Fruit fly (Drosophila melanogaster) whole organism, embryonic: Measurements from ENCODE around the gene CG15772.

ENCODE experiments used
- Asciz ChIP-seq: fragments of 200-800 bp; sonication (Bioruptor generic); optimal IDR thresholded peaks from 2 replicates; lab custom pipeline; 2017; ENCODE audit warnings: missing biosample characterization, mild to moderate bottlenecking, missing genetic modification characterization, missing genetic modification reagents
- Atf-2 ChIP-seq: fragments of 200-800 bp; sonication (Bioruptor generic); optimal IDR thresholded peaks from 2 replicates; lab custom pipeline; 2016; ENCODE audit warnings: missing biosample characterization, missing genetic modification characterization
- CG10267 ChIP-seq: fragments of 200-800 bp; sonication (Bioruptor generic); optimal IDR thresholded peaks from 2 replicates; lab custom pipeline; 2018; ENCODE audit warnings: missing biosample characterization, mild to moderate bottlenecking, missing genetic modification characterization, moderate library complexity
- CG10565 ChIP-seq: fragments of 200-800 bp; sonication (Bioruptor generic); optimal IDR thresholded peaks from 3 replicates; lab custom pipeline; 2016; ENCODE audit warnings: missing biosample characterization, mild to moderate bottlenecking, missing genetic modification characterization
- CG12391 ChIP-seq: fragments of 200-800 bp; sonication (Bioruptor generic); optimal IDR thresholded peaks from 3 replicates; lab custom pipeline; 2018; ENCODE audit warnings: missing biosample characterization, mild to moderate bottlenecking, missing genetic modification characterization, moderate library complexity
- CG15601 ChIP-seq: fragments of 200-800 bp; sonication (Bioruptor generic); optimal IDR thresholded peaks from 3 replicates; lab custom pipeline; 2019; ENCODE audit warnings: missing biosample characterization, mild to moderate bottlenecking, missing genetic modification characterization, moderate library complexity
- CG17568 ChIP-seq: fragments of 200-800 bp; sonication (Bioruptor generic); optimal IDR thresholded peaks from 2 replicates; lab custom pipeline; 2018; ENCODE audit warnings: missing biosample characterization, mild to moderate bottlenecking, missing genetic modification characterization, moderate library complexity
- CG18262 ChIP-seq: fragments of 200-800 bp; optimal IDR thresholded peaks from 3 replicates; lab custom pipeline; 2019; ENCODE audit warnings: missing biosample characterization, mild to moderate bottlenecking, missing genetic modification characterization, moderate library complexity
- CG32767 ChIP-seq: fragments of 200-800 bp; sonication (Bioruptor generic); IDR thresholded peaks from 2 replicates; pipeline ENCODE4 v1.3.6; 2022; ENCODE audit warnings: missing biosample characterization, missing genetic modification characterization
- CG32772 ChIP-seq: fragments of 200-800 bp; sonication (Bioruptor generic); IDR thresholded peaks from 2 replicates; pipeline ENCODE4 v1.3.6; 2022; ENCODE audit warnings: missing biosample characterization, missing genetic modification characterization
- CG4854 ChIP-seq: fragments of 200-800 bp; sonication (Bioruptor generic); optimal IDR thresholded peaks from 2 replicates; lab custom pipeline; 2016; ENCODE audit warnings: missing biosample characterization, missing genetic modification characterization, inconsistent platforms
- CG7556 ChIP-seq: fragments of 200-800 bp; sonication (Bioruptor generic); optimal IDR thresholded peaks from 2 replicates; lab custom pipeline; 2017; ENCODE audit warnings: missing biosample characterization, mild to moderate bottlenecking, missing genetic modification characterization
- CG7745 ChIP-seq: fragments of 200-800 bp; sonication (Bioruptor generic); optimal IDR thresholded peaks from 2 replicates; lab custom pipeline; 2018; ENCODE audit warnings: missing biosample characterization, mild to moderate bottlenecking, missing genetic modification characterization, moderate library complexity
- CG8281 ChIP-seq: fragments of 200-800 bp; sonication (Bioruptor generic); optimal IDR thresholded peaks from 2 replicates; lab custom pipeline; 2018; ENCODE audit warnings: missing biosample characterization, mild to moderate bottlenecking, missing genetic modification characterization, moderate library complexity
- CG9727 ChIP-seq: fragments of 200-800 bp; sonication (Bioruptor generic); optimal IDR thresholded peaks from 3 replicates; lab custom pipeline; 2017; ENCODE audit warnings: missing biosample characterization, mild to moderate bottlenecking, missing genetic modification characterization
- CTCF ChIP-seq: fragments of 200-800 bp; sonication (Bioruptor generic); optimal IDR thresholded peaks from 2 replicates; lab custom pipeline; 2017; ENCODE audit warnings: missing biosample characterization, mild to moderate bottlenecking, missing genetic modification characterization, moderate library complexity
- Dip3 ChIP-seq: fragments of 200-800 bp; sonication (Bioruptor generic); optimal IDR thresholded peaks from 3 replicates; lab custom pipeline; 2016; ENCODE audit warnings: missing biosample characterization, missing genetic modification characterization
- HmgZ ChIP-seq: fragments of 200-800 bp; sonication (Bioruptor generic); optimal IDR thresholded peaks from 2 replicates; lab custom pipeline; 2018; ENCODE audit warnings: missing biosample characterization, mild to moderate bottlenecking, missing genetic modification characterization
- Lim3 ChIP-seq: fragments of 200-800 bp; sonication (Bioruptor generic); IDR thresholded peaks from 2 replicates; pipeline ENCODE4 v1.3.6; 2022; ENCODE audit warnings: missing biosample characterization, missing genetic modification characterization
- Lpt ChIP-seq: fragments of >200 bp; optimal IDR thresholded peaks from 2 replicates; lab custom pipeline; 2018; ENCODE audit warnings: missing biosample characterization, missing genetic modification characterization
- Med ChIP-seq: fragments of 200-800 bp; sonication (Bioruptor generic); peaks from one replicate; lab custom pipeline; 2016; ENCODE audit warnings: missing biosample characterization, missing genetic modification characterization, mild to moderate bottlenecking, inconsistent platforms, moderate library complexity
- Mrtf ChIP-seq: fragments of 200-800 bp; sonication (Bioruptor generic); IDR thresholded peaks from 3 replicates; pipeline ENCODE4 v1.3.6; 2022; ENCODE audit warnings: missing biosample characterization, missing genetic modification characterization
- NC2β ChIP-seq: fragments of 200-800 bp; sonication (Bioruptor generic); optimal IDR thresholded peaks from 2 replicates; lab custom pipeline; 2016; ENCODE audit warnings: missing biosample characterization, missing genetic modification characterization
- NK7.1 ChIP-seq: fragments of 200-800 bp; sonication (Bioruptor generic); optimal IDR thresholded peaks from 3 replicates; lab custom pipeline; 2016; ENCODE audit warnings: missing biosample characterization, missing genetic modification characterization
- Side ChIP-seq: fragments of 200-800 bp; sonication (Bioruptor generic); optimal IDR thresholded peaks from 2 replicates; lab custom pipeline; 2016; ENCODE audit warnings: missing biosample characterization, missing genetic modification characterization
- Spps ChIP-seq: fragments of 200-800 bp; sonication (Bioruptor generic); optimal IDR thresholded peaks from 2 replicates; lab custom pipeline; 2018; ENCODE audit warnings: missing biosample characterization, mild to moderate bottlenecking, missing genetic modification characterization
- TFAM ChIP-seq: fragments of 200-800 bp; sonication (Bioruptor generic); optimal IDR thresholded peaks from 2 replicates; lab custom pipeline; 2017; ENCODE audit warnings: missing biosample characterization, missing genetic modification characterization, inconsistent platforms
- btn ChIP-seq: fragments of 200-800 bp; sonication (Bioruptor generic); optimal IDR thresholded peaks from 2 replicates; lab custom pipeline; 2016; ENCODE audit warnings: missing biosample characterization, missing genetic modification characterization
- disco-r ChIP-seq: fragments of 200-800 bp; sonication (Bioruptor generic); optimal IDR thresholded peaks from 2 replicates; lab custom pipeline; 2016; ENCODE audit warnings: missing biosample characterization, missing genetic modification characterization
- en ChIP-seq: fragments of 200-800 bp; sonication (Bioruptor generic); optimal IDR thresholded peaks from 2 replicates; lab custom pipeline; 2016; ENCODE audit warnings: missing biosample characterization, missing genetic modification characterization
- grn ChIP-seq: fragments of 200-800 bp; sonication (Bioruptor generic); optimal IDR thresholded peaks from 3 replicates; lab custom pipeline; 2017; ENCODE audit warnings: missing biosample characterization, missing genetic modification characterization
- gro ChIP-seq: fragments of 200-800 bp; sonication (Bioruptor generic); optimal IDR thresholded peaks from 2 replicates; lab custom pipeline; 2016; ENCODE audit warnings: missing biosample characterization, missing genetic modification characterization
- gsb ChIP-seq: fragments of 200-800 bp; sonication (Bioruptor generic); IDR thresholded peaks from 2 replicates; pipeline ENCODE4 v1.3.6; 2022; ENCODE audit warnings: missing biosample characterization, missing genetic modification characterization
- hbn ChIP-seq: fragments of 200-800 bp; sonication (Bioruptor generic); IDR thresholded peaks from 2 replicates; pipeline ENCODE4 v1.3.6; 2022; ENCODE audit warnings: missing biosample characterization, missing genetic modification characterization; ENCODE audit not compliant: partially characterized antibody
- jing ChIP-seq: fragments of 200-800 bp; sonication (Bioruptor generic); optimal IDR thresholded peaks from 2 replicates; lab custom pipeline; 2018; ENCODE audit warnings: missing biosample characterization, mild to moderate bottlenecking, missing genetic modification characterization
- knrl ChIP-seq: fragments of 200-800 bp; sonication (Bioruptor generic); IDR thresholded peaks from 3 replicates; pipeline ENCODE4 v1.3.6; 2022; ENCODE audit warnings: missing biosample characterization, missing genetic modification characterization; ENCODE audit not compliant: partially characterized antibody
- lilli ChIP-seq: fragments of 200-800 bp; sonication (Bioruptor generic); optimal IDR thresholded peaks from 3 replicates; lab custom pipeline; 2016; ENCODE audit warnings: missing biosample characterization, missing genetic modification characterization
- lmd ChIP-seq: fragments of 200-800 bp; sonication (Bioruptor generic); IDR thresholded peaks from 2 replicates; pipeline ENCODE4 v1.3.6; 2022; ENCODE audit warnings: missing biosample characterization, missing genetic modification characterization
- maf-S ChIP-seq: fragments of 200-800 bp; sonication (Bioruptor generic); optimal IDR thresholded peaks from 2 replicates; lab custom pipeline; 2016; ENCODE audit warnings: missing biosample characterization, missing genetic modification characterization
- odd ChIP-seq: fragments of 200-800 bp; sonication (Bioruptor generic); optimal IDR thresholded peaks from 2 replicates; lab custom pipeline; 2017; ENCODE audit warnings: missing biosample characterization, mild to moderate bottlenecking, missing genetic modification characterization
- org-1 ChIP-seq: fragments of 200-800 bp; sonication (Bioruptor generic); optimal IDR thresholded peaks from 2 replicates; lab custom pipeline; 2017; ENCODE audit warnings: missing biosample characterization, missing genetic modification characterization
- pb ChIP-seq: fragments of 200-800 bp; sonication (Bioruptor generic); optimal IDR thresholded peaks from 3 replicates; lab custom pipeline; 2016; ENCODE audit warnings: missing biosample characterization, missing genetic modification characterization
- pum ChIP-seq: fragments of 200-800 bp; sonication (Bioruptor generic); optimal IDR thresholded peaks from 2 replicates; lab custom pipeline; 2016; ENCODE audit warnings: missing biosample characterization, missing genetic modification characterization
- salm ChIP-seq: fragments of 200-800 bp; sonication (Bioruptor generic); optimal IDR thresholded peaks from 2 replicates; lab custom pipeline; 2018; ENCODE audit warnings: missing biosample characterization, mild to moderate bottlenecking, missing genetic modification characterization
- tgo ChIP-seq: fragments of 200-800 bp; sonication (Bioruptor generic); IDR thresholded peaks from 3 replicates; pipeline ENCODE4 v1.3.6; 2022; ENCODE audit warnings: missing biosample characterization, missing genetic modification characterization
- tll ChIP-seq, 2 experiments: fragments of 200-800 bp in 1 of 2; fragments of >200 bp in 1 of 2; sonication (Bioruptor generic) in 1 of 2; optimal IDR thresholded peaks; 2 replicates each; lab custom pipeline; 2017 to 2019; ENCODE audit warnings: missing biosample characterization in 2 of 2, missing genetic modification characterization in 2 of 2, mild to moderate bottlenecking in 1 of 2, moderate library complexity in 1 of 2
- trem ChIP-seq: fragments of 200-800 bp; optimal IDR thresholded peaks from 3 replicates; lab custom pipeline; 2019; ENCODE audit warnings: missing biosample characterization, mild to moderate bottlenecking, missing genetic modification characterization, moderate library complexity
- tup ChIP-seq: fragments of 200-800 bp; sonication (Bioruptor generic); optimal IDR thresholded peaks from 2 replicates; lab custom pipeline; 2016; ENCODE audit warnings: missing biosample characterization, mild to moderate bottlenecking, missing genetic modification characterization, moderate library complexity
- unpg ChIP-seq: fragments of 200-800 bp; sonication (Bioruptor generic); optimal IDR thresholded peaks from 3 replicates; lab custom pipeline; 2018; ENCODE audit warnings: missing biosample characterization, mild to moderate bottlenecking, missing genetic modification characterization, moderate library complexity
- usp ChIP-seq: fragments of >200 bp; optimal IDR thresholded peaks from 2 replicates; lab custom pipeline; 2017; ENCODE audit warnings: missing biosample characterization, missing genetic modification characterization
- wdn ChIP-seq: fragments of 200-800 bp; sonication (Bioruptor generic); IDR thresholded peaks from 2 replicates; pipeline ENCODE4 v1.3.6; 2022; ENCODE audit warnings: missing biosample characterization, missing genetic modification characterization

CG15772 gene

DNA sequence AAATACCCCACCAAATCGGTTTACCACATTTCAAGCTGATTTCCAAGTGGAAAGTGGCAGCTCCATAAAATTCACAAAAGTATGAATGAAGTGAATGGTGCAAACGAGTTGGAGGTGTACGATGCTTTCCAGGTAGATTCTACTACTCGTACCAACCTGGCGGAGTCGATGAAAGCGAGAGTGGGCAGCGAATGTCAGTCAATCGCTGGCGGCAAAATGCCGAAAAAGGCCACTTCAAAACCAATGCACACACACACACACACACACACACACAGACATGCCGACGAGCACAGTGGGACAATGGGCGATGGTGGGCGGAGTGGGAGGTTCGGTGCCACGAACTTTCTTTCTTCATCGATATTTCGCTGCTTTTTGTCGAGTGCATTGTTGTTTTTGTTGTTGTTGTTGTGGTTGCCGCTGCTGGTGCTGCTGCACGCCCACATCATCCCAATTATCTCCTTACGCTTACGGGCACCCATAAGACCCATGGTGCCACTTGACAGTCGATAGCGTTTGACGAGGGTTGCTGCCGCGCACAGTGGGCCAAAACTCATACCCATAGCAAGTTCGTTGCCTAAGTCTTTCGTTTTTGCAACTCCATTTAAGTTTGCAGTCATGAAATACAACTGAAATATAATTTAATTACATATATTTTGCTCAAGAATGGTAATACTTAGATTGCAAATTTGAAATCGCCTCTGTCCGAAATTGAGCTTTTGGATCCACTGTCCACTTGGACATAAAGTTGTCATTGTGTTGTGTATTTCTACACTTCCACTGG, 31.4 kb downstream of the CG15772 start (continued):
- TF ChIP-seq salm (tag; lab: Kevin White, UChicago) (no peak), Lim3 (no peak), CG17568 (GFP tag; lab: Kevin White, UChicago) (no peak), jing (peak; percentile 41), gro (GFP tag; lab: Kevin White, UChicago) (no peak), Atf-2 (no peak), CG10267 (tag; lab: Kevin White, UChicago) (peak; percentile 26), pb (no peak), CG12391 (tag; lab: Kevin White, UChicago) (peak; percentile 45), Lpt (no peak), usp (GFP tag; lab: Kevin White, UChicago) (no peak), lilli (peak; percentile 10), disco-r (GFP tag; lab: Kevin White, UChicago) (no peak), trem (tag; lab: Kevin White, UChicago) (peak; percentile 9), HmgZ (tag; lab: Kevin White, UChicago) (no peak), Dip3 (no peak), CG7745 (tag; lab: Kevin White, UChicago) (no peak), maf-S (GFP tag; lab: Kevin White, UChicago) (no peak), lmd (GFP tag; lab: Robert Waterston, UW) (peak; percentile 37; the same call in 1 of the 2 replicates), NK7.1 (GFP tag; lab: Kevin White, UChicago) (no peak), tll (GFP tag; optimal IDR thresholded peaks at IDR 0.05; lab: Kevin White, UChicago) (no peak), grn (no peak), unpg (GFP tag; lab: Kevin White, UChicago) (peak; percentile 61), knrl (GFP tag; lab: Robert Waterston, UW) (no peak), TFAM (no peak), Asciz (GFP tag; lab: Kevin White, UChicago) (peak; percentile 54), CG18262 (tag; lab: Kevin White, UChicago) (peak; percentile 54), CTCF (no peak), tgo (GFP tag; lab: Robert Waterston, UW) (peak; percentile 35; the same call in 1 of the 3 replicates), btn (no peak), wdn (GFP tag; lab: Robert Waterston, UW) (no peak), CG8281 (tag; lab: Kevin White, UChicago) (no peak), NC2β (GFP tag; lab: Kevin White, UChicago) (no peak), Med (peak; percentile 50), org-1 (GFP tag; lab: Kevin White, UChicago) (peak; percentile 30), CG15601 (tag; lab: Kevin White, UChicago) (peak; percentile 1), CG32772 (peak; percentile 55; the same call in 1 of the 2 replicates), hbn (GFP tag; lab: Robert Waterston, UW) (no peak), gsb (GFP tag; lab: Robert Waterston, UW) (no peak), Spps (tag; lab: Kevin White, UChicago) (no peak), odd (no peak), Side (GFP tag; lab: Kevin White, UChicago) (no peak), CG32767 (GFP tag; lab: Robert Waterston, UW) (peak; percentile 41; the same call in 1 of the 2 replicates), CG9727 (GFP tag; lab: Kevin White, UChicago) (peak; percentile 9), CG7556 (peak; percentile 26), en (GFP tag; lab: Kevin White, UChicago) (no peak), CG4854 (GFP tag; lab: Kevin White, UChicago) (no peak), CG10565 (no peak), tup (GFP tag; lab: Kevin White, UChicago) (no peak), pum (GFP tag; lab: Kevin White, UChicago) (no peak), Mrtf (GFP tag; lab: Robert Waterston, UW) (no peak)
